Worm (Caenorhabditis elegans) whole organism, L1 larva: Measurements from ENCODE around the gene Y49F6B.8.

Experiments used
- ceh-90 ChIP-seq: sonication (generic microtip); optimal IDR thresholded peaks from 2 replicates; lab custom pipeline; 2016; ENCODE audit warnings: missing genetic modification characterization, missing compliant biosample characterization
- lin-13 ChIP-seq: fragments of 150-350 bp; optimal IDR thresholded peaks from 2 replicates; lab custom pipeline; 2014; ENCODE audit warnings: missing biosample characterization, missing genetic modification reagents, missing genetic modification characterization
- nhr-12 ChIP-seq: sonication (generic microtip); optimal IDR thresholded peaks from 2 replicates; lab custom pipeline; 2017; ENCODE audit warnings: missing biosample characterization, missing genetic modification characterization
- nhr-237 ChIP-seq: fragments of 150-350 bp; optimal IDR thresholded peaks from 2 replicates; lab custom pipeline; 2014; ENCODE audit warnings: missing biosample characterization, missing genetic modification characterization
- tbx-2 ChIP-seq: sonication (generic microtip); optimal IDR thresholded peaks from 2 replicates; lab custom pipeline; 2016; ENCODE audit warnings: missing genetic modification characterization, missing compliant biosample characterization
- unc-130 ChIP-seq: fragments of 150-350 bp; optimal IDR thresholded peaks from 2 replicates; lab custom pipeline; 2017; ENCODE audit warnings: missing biosample characterization, missing genetic modification characterization, inconsistent platforms
- unc-62 ChIP-seq: fragments of 150-350 bp; optimal IDR thresholded peaks from 2 replicates; lab custom pipeline; 2014; ENCODE audit warnings: missing biosample characterization, missing genetic modification reagents, missing genetic modification characterization
- zip-4 ChIP-seq: fragments of 200-800 bp; sonication (Bioruptor generic); optimal IDR thresholded peaks from 2 replicates; lab custom pipeline; 2018; ENCODE audit warnings: mild to moderate bottlenecking, missing genetic modification characterization, moderate library complexity, missing compliant biosample characterization

- TF ChIP-seq lin-13 (GFP tag; lab: Kevin White, UChicago), result no peak
- TF ChIP-seq unc-130 (tag; lab: Kevin White, UChicago), result no peak
- no peak for TF ChIP-seq nhr-12 (tag; lab: Kevin White, UChicago)
- no peak for TF ChIP-seq zip-4 (GFP tag; lab: Kevin White, UChicago)
- TF ChIP-seq ceh-90, result no peak
- no peak for TF ChIP-seq tbx-2
- TF ChIP-seq unc-62, result no peak
- no peak for TF ChIP-seq nhr-237 (tag; lab: Kevin White, UChicago)
Observed at ce11 chrII:3439842-3440640, 41.4 kb downstream of the Y49F6B.8 start.
